Fruit fly (Drosophila melanogaster): ENCODE data around the gene CG45066.

DNA sequence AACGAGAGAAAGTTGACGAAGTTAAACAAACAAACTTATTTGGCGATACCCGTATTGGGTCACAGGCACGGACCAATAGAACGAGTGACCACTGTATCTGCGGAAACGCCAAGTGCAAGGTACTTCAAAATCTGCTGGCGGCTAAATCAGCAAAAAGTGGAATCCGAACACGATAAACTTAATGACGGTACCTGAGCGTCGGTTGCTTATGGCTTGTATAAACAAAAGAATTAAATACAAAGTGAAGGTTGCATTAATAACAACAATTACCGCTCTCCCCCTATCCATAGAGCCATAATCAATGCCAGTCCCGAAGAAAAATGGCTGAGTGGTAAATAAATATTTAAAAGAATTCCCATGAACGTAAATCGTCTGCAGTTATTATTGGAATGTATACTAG, 13.5 kb upstream of the CG45066 start:
- no peak for TF ChIP-seq psq (optimal IDR thresholded peaks at IDR 0.05)
- no peak for TF ChIP-seq usp (GFP tag; optimal IDR thresholded peaks at IDR 0.05)
- no peak for TF ChIP-seq Dll (optimal IDR thresholded peaks at IDR 0.05)
- TF ChIP-seq CG8478 (optimal IDR thresholded peaks at IDR 0.05) = no peak
- TF ChIP-seq pan (optimal IDR thresholded peaks at IDR 0.05) = no peak
